Worm (Caenorhabditis elegans): ENCODE measurements around the gene Y73B3A.4.
"Not testable (repeated sequence)": the region's sequence is repeated elsewhere in the genome, so short reads cannot be mapped to it uniquely, and the experiment has no call there.

DNA sequence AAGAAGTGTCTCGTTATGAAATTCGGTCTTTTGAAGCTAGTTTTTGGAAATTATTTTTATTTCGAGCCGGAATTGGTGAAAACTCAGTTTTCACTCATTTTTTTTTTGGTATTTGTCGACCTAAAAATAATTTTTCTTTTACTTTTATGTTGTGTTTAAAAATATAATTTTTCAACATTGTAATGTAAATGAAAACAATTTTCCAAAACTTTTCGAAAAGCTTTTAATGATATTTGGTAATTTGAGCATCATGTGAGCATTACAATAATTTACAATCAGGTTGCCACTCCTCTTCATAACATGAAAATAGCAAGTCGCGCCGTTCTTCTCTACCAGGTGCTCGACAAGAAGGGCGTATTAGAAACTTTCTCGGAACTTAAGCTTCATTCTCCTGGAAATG, 9.8 kb upstream of the Y73B3A.4 start, which contains the start of gene fbxa-221:
- not testable (repeated sequence) for TF ChIP-seq nhr-11, mdl-1, pqm-1, zag-1, R02D3.7 (tag; optimal IDR thresholded peaks at IDR 0.05)
